Fruit fly (Drosophila melanogaster) whole organism, embryonic: Measurements from ENCODE around the gene CG17612.

ENCODE experiments used
- Ada2b ChIP-seq: fragments of 200-800 bp; sonication (Bioruptor generic); IDR thresholded peaks from 2 replicates; pipeline ENCODE4 v1.3.6; 2022; ENCODE audit warnings: missing biosample characterization, missing genetic modification characterization
- Atf-2 ChIP-seq: fragments of 200-800 bp; sonication (Bioruptor generic); optimal IDR thresholded peaks from 2 replicates; lab custom pipeline; 2016; ENCODE audit warnings: missing biosample characterization, missing genetic modification characterization
- Bteb2 ChIP-seq: fragments of 200-800 bp; sonication (Bioruptor generic); optimal IDR thresholded peaks from 2 replicates; lab custom pipeline; 2016; ENCODE audit warnings: missing biosample characterization, missing genetic modification characterization
- C15 ChIP-seq: fragments of 200-800 bp; sonication (Bioruptor generic); IDR thresholded peaks from 3 replicates; pipeline ENCODE4 v1.3.6; 2022; ENCODE audit warnings: missing biosample characterization, missing genetic modification characterization
- CG10366 ChIP-seq: fragments of 200-800 bp; sonication (Bioruptor generic); IDR thresholded peaks from 2 replicates; pipeline ENCODE4 v1.3.6; 2022; ENCODE audit warnings: missing biosample characterization, missing genetic modification characterization
- CG11093 ChIP-seq: fragments of 200-800 bp; sonication (Bioruptor generic); IDR thresholded peaks from 3 replicates; pipeline ENCODE4 v1.3.6; 2022; ENCODE audit warnings: missing biosample characterization, missing genetic modification characterization
- CG11696 ChIP-seq: fragments of 200-800 bp; sonication (Bioruptor generic); IDR thresholded peaks from 2 replicates; pipeline ENCODE4 v1.3.6; 2022; ENCODE audit warnings: missing biosample characterization, missing genetic modification characterization
- CG12155 ChIP-seq: fragments of 200-800 bp; sonication (Bioruptor generic); optimal IDR thresholded peaks from 3 replicates; lab custom pipeline; 2016; ENCODE audit warnings: missing biosample characterization, missing genetic modification characterization
- CG1233 ChIP-seq: fragments of 200-800 bp; sonication (Bioruptor generic); optimal IDR thresholded peaks from 4 replicates; lab custom pipeline; 2018; ENCODE audit warnings: missing biosample characterization, mild to moderate bottlenecking, missing genetic modification characterization
- CG13424 ChIP-seq: fragments of 200-800 bp; sonication (Bioruptor generic); optimal IDR thresholded peaks from 2 replicates; lab custom pipeline; 2019; ENCODE audit warnings: missing biosample characterization, mild to moderate bottlenecking, missing genetic modification characterization, moderate library complexity
- CG15011 ChIP-seq: fragments of 200-800 bp; sonication (Bioruptor generic); optimal IDR thresholded peaks from 3 replicates; lab custom pipeline; 2018; ENCODE audit warnings: missing biosample characterization, mild to moderate bottlenecking, missing genetic modification characterization
- CG30020 ChIP-seq: fragments of 200-800 bp; optimal IDR thresholded peaks from 2 replicates; lab custom pipeline; 2019; ENCODE audit warnings: missing biosample characterization, mild to moderate bottlenecking, missing genetic modification characterization, moderate library complexity
- CG31224 ChIP-seq: fragments of 200-800 bp; sonication (Bioruptor generic); IDR thresholded peaks from 2 replicates; pipeline ENCODE4 v1.3.6; 2022; ENCODE audit warnings: missing biosample characterization, missing genetic modification characterization
- CG31388 ChIP-seq: fragments of 200-800 bp; sonication (Bioruptor generic); optimal IDR thresholded peaks from 2 replicates; lab custom pipeline; 2016; ENCODE audit warnings: missing biosample characterization, missing genetic modification characterization
- CG33557 ChIP-seq: fragments of 200-800 bp; sonication (Bioruptor generic); optimal IDR thresholded peaks from 2 replicates; lab custom pipeline; 2019; ENCODE audit warnings: missing biosample characterization, mild to moderate bottlenecking, missing genetic modification characterization, moderate library complexity
- CG4282 ChIP-seq: fragments of 200-800 bp; sonication (Bioruptor generic); optimal IDR thresholded peaks from 2 replicates; lab custom pipeline; 2016; ENCODE audit warnings: missing biosample characterization, missing genetic modification characterization
- CG4360 ChIP-seq: fragments of 200-800 bp; sonication (Bioruptor generic); IDR thresholded peaks from 2 replicates; pipeline ENCODE4 v1.3.6; 2022; ENCODE audit warnings: missing biosample characterization, missing genetic modification characterization
- CG5180 ChIP-seq: fragments of 200-800 bp; sonication (Bioruptor generic); optimal IDR thresholded peaks from 3 replicates; lab custom pipeline; 2017; ENCODE audit warnings: missing biosample characterization, missing genetic modification characterization, mild to moderate bottlenecking, moderate library complexity, missing genetic modification reagents
- CG6175 ChIP-seq: fragments of 200-800 bp; sonication (Bioruptor generic); IDR thresholded peaks from 3 replicates; pipeline ENCODE4 v1.3.6; 2022; ENCODE audit warnings: missing biosample characterization, missing genetic modification characterization
- CG7786 ChIP-seq: fragments of 200-800 bp; sonication (Bioruptor generic); optimal IDR thresholded peaks from 2 replicates; lab custom pipeline; 2016; ENCODE audit warnings: missing biosample characterization, missing genetic modification characterization
- CG7839 ChIP-seq: fragments of 200-800 bp; sonication (Bioruptor generic); optimal IDR thresholded peaks from 3 replicates; lab custom pipeline; 2018; ENCODE audit warnings: missing biosample characterization, mild to moderate bottlenecking, missing genetic modification characterization, moderate library complexity
- CG9437 ChIP-seq: fragments of 200-800 bp; sonication (Bioruptor generic); optimal IDR thresholded peaks from 2 replicates; lab custom pipeline; 2018; ENCODE audit warnings: missing biosample characterization, mild to moderate bottlenecking, missing genetic modification characterization
- CG9609 ChIP-seq: fragments of 200-800 bp; sonication (Bioruptor generic); optimal IDR thresholded peaks from 3 replicates; lab custom pipeline; 2016; ENCODE audit warnings: missing biosample characterization, missing genetic modification characterization
- CG9876 ChIP-seq: fragments of 200-800 bp; sonication (Bioruptor generic); optimal IDR thresholded peaks from 2 replicates; lab custom pipeline; 2016; ENCODE audit warnings: missing biosample characterization, missing genetic modification characterization
- Dbx ChIP-seq: fragments of 200-800 bp; sonication (Bioruptor generic); IDR thresholded peaks from 3 replicates; pipeline ENCODE4 v1.3.6; 2022; ENCODE audit warnings: missing biosample characterization, missing genetic modification characterization
- Dll ChIP-seq: fragments of 200-800 bp; sonication (Bioruptor generic); IDR thresholded peaks from 4 replicates; pipeline ENCODE4 v1.3.6; 2022; ENCODE audit warnings: missing biosample characterization, missing genetic modification characterization; ENCODE audit not compliant: partially characterized antibody
- Doc2 ChIP-seq: fragments of 200-800 bp; sonication (Bioruptor generic); IDR thresholded peaks from 2 replicates; pipeline ENCODE4 v1.3.6; 2022; ENCODE audit warnings: missing biosample characterization, missing genetic modification characterization
- Eip74EF ChIP-seq, 2 experiments: fragments of 200-800 bp in 1 of 2; fragments of >200 bp in 1 of 2; sonication (Bioruptor generic) in 1 of 2; optimal IDR thresholded peaks; 2 replicates each; lab custom pipeline; 2017 to 2019; ENCODE audit warnings: missing biosample characterization in 2 of 2, missing genetic modification characterization in 2 of 2, mild to moderate bottlenecking in 1 of 2, moderate library complexity in 1 of 2
- Gug ChIP-seq: fragments of 200-800 bp; sonication (Bioruptor generic); IDR thresholded peaks from 4 replicates; pipeline ENCODE4 v1.3.6; 2022; ENCODE audit warnings: missing biosample characterization, missing genetic modification characterization
- Med ChIP-seq: fragments of 200-800 bp; sonication (Bioruptor generic); peaks from one replicate; lab custom pipeline; 2016; ENCODE audit warnings: missing biosample characterization, missing genetic modification characterization, mild to moderate bottlenecking, inconsistent platforms, moderate library complexity
- Six4 ChIP-seq: fragments of 200-800 bp; sonication (Bioruptor generic); optimal IDR thresholded peaks from 2 replicates; lab custom pipeline; 2016; ENCODE audit warnings: missing biosample characterization, missing genetic modification characterization
- Xrp1 ChIP-seq: fragments of 200-800 bp; sonication (Bioruptor generic); IDR thresholded peaks from 2 replicates; pipeline ENCODE4 v1.3.6; 2022; ENCODE audit warnings: missing biosample characterization, missing genetic modification characterization
- ab ChIP-seq: fragments of 200-800 bp; sonication (Bioruptor generic); optimal IDR thresholded peaks from 2 replicates; lab custom pipeline; 2016; ENCODE audit warnings: missing biosample characterization, missing genetic modification characterization
- abd-A ChIP-seq: fragments of 200-800 bp; sonication (Bioruptor generic); optimal IDR thresholded peaks from 3 replicates; lab custom pipeline; 2019; ENCODE audit warnings: missing biosample characterization, mild to moderate bottlenecking, missing genetic modification characterization, moderate library complexity
- bowl ChIP-seq: fragments of 200-800 bp; sonication (Bioruptor generic); IDR thresholded peaks from 2 replicates; pipeline ENCODE4 v1.3.6; 2022; ENCODE audit warnings: missing biosample characterization, missing genetic modification characterization
- ci ChIP-seq: fragments of 200-800 bp; sonication (Bioruptor generic); IDR thresholded peaks from 3 replicates; pipeline ENCODE4 v1.3.6; 2022; ENCODE audit warnings: missing biosample characterization, missing genetic modification characterization
- corto ChIP-seq: fragments of 200-800 bp; sonication (Bioruptor generic); optimal IDR thresholded peaks from 2 replicates; lab custom pipeline; 2016; ENCODE audit warnings: missing biosample characterization, mild to moderate bottlenecking, missing genetic modification characterization, moderate library complexity
- crp ChIP-seq, 2 experiments: fragments of 200-800 bp; sonication (Bioruptor generic); optimal IDR thresholded peaks; 2 replicates in 1 of 2; 3 replicates in 1 of 2; lab custom pipeline; 2017; ENCODE audit warnings: missing biosample characterization in 2 of 2, missing genetic modification characterization in 2 of 2, mild to moderate bottlenecking in 1 of 2, moderate library complexity in 1 of 2
- da ChIP-seq: fragments of 200-800 bp; sonication (Bioruptor generic); optimal IDR thresholded peaks from 2 replicates; lab custom pipeline; 2016; ENCODE audit warnings: missing biosample characterization, missing genetic modification characterization
- ftz-f1 ChIP-seq: fragments of 200-800 bp; sonication (Bioruptor generic); optimal IDR thresholded peaks from 2 replicates; lab custom pipeline; 2016; ENCODE audit warnings: missing biosample characterization, missing genetic modification characterization
- fu2 ChIP-seq: fragments of 200-800 bp; sonication (Bioruptor generic); optimal IDR thresholded peaks from 2 replicates; lab custom pipeline; 2016; ENCODE audit warnings: missing biosample characterization, missing genetic modification characterization
- maf-S ChIP-seq: fragments of 200-800 bp; sonication (Bioruptor generic); optimal IDR thresholded peaks from 2 replicates; lab custom pipeline; 2016; ENCODE audit warnings: missing biosample characterization, missing genetic modification characterization
- pros ChIP-seq: fragments of 200-800 bp; sonication (Bioruptor generic); optimal IDR thresholded peaks from 3 replicates; lab custom pipeline; 2019; ENCODE audit warnings: missing biosample characterization, mild to moderate bottlenecking, missing genetic modification characterization, moderate library complexity
- pum ChIP-seq: fragments of 200-800 bp; sonication (Bioruptor generic); optimal IDR thresholded peaks from 2 replicates; lab custom pipeline; 2016; ENCODE audit warnings: missing biosample characterization, missing genetic modification characterization
- run ChIP-seq: fragments of 200-800 bp; sonication (Bioruptor generic); optimal IDR thresholded peaks from 3 replicates; lab custom pipeline; 2018; ENCODE audit warnings: missing biosample characterization, mild to moderate bottlenecking, missing genetic modification characterization
- schlank ChIP-seq: fragments of 200-800 bp; sonication (Bioruptor generic); optimal IDR thresholded peaks from 2 replicates; lab custom pipeline; 2018; ENCODE audit warnings: missing biosample characterization, mild to moderate bottlenecking, missing genetic modification characterization
- sens-2 ChIP-seq: fragments of 200-800 bp; sonication (Bioruptor generic); IDR thresholded peaks from 2 replicates; pipeline ENCODE4 v1.3.6; 2022; ENCODE audit warnings: missing biosample characterization, missing genetic modification characterization
- sima ChIP-seq: fragments of 200-800 bp; sonication (Bioruptor generic); optimal IDR thresholded peaks from 2 replicates; lab custom pipeline; 2016; ENCODE audit warnings: missing biosample characterization, missing genetic modification characterization
- stc ChIP-seq: fragments of 200-800 bp; sonication (Bioruptor generic); IDR thresholded peaks from 2 replicates; pipeline ENCODE4 v1.3.6; 2022; ENCODE audit warnings: missing biosample characterization, missing genetic modification characterization
- unc-4 ChIP-seq: fragments of 200-800 bp; sonication (Bioruptor generic); IDR thresholded peaks from 2 replicates; pipeline ENCODE4 v1.3.6; 2022; ENCODE audit warnings: missing biosample characterization, missing genetic modification characterization; ENCODE audit not compliant: partially characterized antibody

The CG17612 gene

DNA sequence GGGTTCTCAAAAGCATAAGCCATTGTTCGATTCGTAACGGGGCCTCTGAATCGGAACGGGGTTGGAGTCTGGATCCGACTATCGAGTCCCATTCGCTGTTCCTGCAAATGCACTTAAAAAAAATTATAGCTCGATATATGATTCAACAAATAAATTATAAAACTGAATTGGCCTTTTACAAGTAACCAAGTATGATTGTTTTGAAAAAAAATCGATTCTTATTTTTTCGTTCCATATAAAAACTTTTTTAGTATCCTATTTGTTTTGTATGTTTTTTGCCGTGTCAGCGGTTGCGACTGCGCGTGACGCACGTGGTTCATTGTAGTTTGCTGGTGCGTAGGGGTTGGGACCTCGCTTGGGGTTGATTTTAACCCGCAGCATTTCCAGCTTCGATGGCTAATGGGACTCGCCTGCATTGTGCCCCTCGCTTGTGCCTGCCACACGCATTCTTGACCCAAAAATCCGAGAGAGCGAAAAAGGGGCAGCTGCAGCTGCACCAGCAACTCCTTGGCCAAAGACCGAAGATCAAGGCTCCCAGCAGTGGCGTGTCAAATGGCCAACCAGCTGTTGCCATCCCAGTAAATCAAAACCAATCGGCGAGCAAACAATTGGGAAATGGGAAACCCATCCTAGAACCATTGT, 31.7 kb downstream of the CG17612 start (continued):
- TF ChIP-seq schlank (tag; lab: Kevin White, UChicago): no peak
- TF ChIP-seq CG31388 (GFP tag; lab: Kevin White, UChicago): no peak
- peak; percentile 85 for TF ChIP-seq Med
- TF ChIP-seq CG5180 (GFP tag; lab: Kevin White, UChicago): no peak
- no peak for TF ChIP-seq CG9876 (GFP tag; lab: Kevin White, UChicago)
- no peak for TF ChIP-seq corto (GFP tag; lab: Kevin White, UChicago)
- TF ChIP-seq ftz-f1 (GFP tag; lab: Kevin White, UChicago): no peak
- TF ChIP-seq CG10366 (GFP tag; lab: Robert Waterston, UW): 0 out of 2 replicates have a peak, but pooled peaks have one; percentile 9
- peak; percentile 72 for TF ChIP-seq CG7839 (tag; lab: Kevin White, UChicago)
- TF ChIP-seq maf-S (GFP tag; lab: Kevin White, UChicago): peak; percentile 16
- no peak for TF ChIP-seq Dll
- TF ChIP-seq CG31224 (GFP tag; lab: Robert Waterston, UW): no peak
- peak; percentile 68 for TF ChIP-seq pum (GFP tag; lab: Kevin White, UChicago)
- TF ChIP-seq CG12155 (GFP tag; lab: Kevin White, UChicago): peak; percentile 50
- TF ChIP-seq CG4282: no peak
- peak; percentile 42 for TF ChIP-seq Atf-2 (GFP tag; lab: Kevin White, UChicago)
- TF ChIP-seq Gug (GFP tag; lab: Robert Waterston, UW): peak; percentile 18; the same call in 1 of the 4 replicates
- peak; percentile 62; the same call in 1 of the 3 replicates for TF ChIP-seq ci (GFP tag; lab: Robert Waterston, UW)
- no peak for TF ChIP-seq Eip74EF (GFP tag; optimal IDR thresholded peaks at IDR 0.05; lab: Kevin White, UChicago)
- TF ChIP-seq CG7786 (GFP tag; lab: Kevin White, UChicago): peak; percentile 64
- peak; percentile 91 for TF ChIP-seq pros (GFP tag; lab: Kevin White, UChicago)
- no peak for TF ChIP-seq abd-A
- TF ChIP-seq da (GFP tag; lab: Kevin White, UChicago): peak; percentile 4
- TF ChIP-seq C15 (GFP tag; lab: Robert Waterston, UW): no peak
- TF ChIP-seq Six4 (GFP tag; lab: Kevin White, UChicago): peak; percentile 46
- no peak for TF ChIP-seq Doc2 (GFP tag; lab: Robert Waterston, UW)
- peak; percentile 68 for TF ChIP-seq CG9609 (GFP tag; lab: Kevin White, UChicago)
- TF ChIP-seq sens-2 (GFP tag; lab: Robert Waterston, UW): 0 out of 2 replicates have a peak, but pooled peaks have one; percentile 17
- peak; percentile 59 for TF ChIP-seq CG4360 (GFP tag; lab: Robert Waterston, UW)
- TF ChIP-seq CG1233 (GFP tag; lab: Kevin White, UChicago): peak; percentile 82
- peak; percentile 54 for TF ChIP-seq CG13424 (tag; lab: Kevin White, UChicago)
- TF ChIP-seq Ada2b (GFP tag; lab: Robert Waterston, UW): no peak
- no peak for TF ChIP-seq ab (GFP tag; lab: Kevin White, UChicago)
- TF ChIP-seq crp (GFP tag; optimal IDR thresholded peaks at IDR 0.05; lab: Kevin White, UChicago): no peak
- TF ChIP-seq unc-4 (GFP tag; lab: Robert Waterston, UW): no peak
- no peak for TF ChIP-seq Bteb2 (GFP tag; lab: Kevin White, UChicago)
- TF ChIP-seq sima: no peak
- peak; percentile 22 for TF ChIP-seq CG30020 (tag; lab: Kevin White, UChicago)
- peak; percentile 41 for TF ChIP-seq CG15011 (GFP tag; lab: Kevin White, UChicago)
- TF ChIP-seq CG9437: no peak
- no peak for TF ChIP-seq bowl
- no peak for TF ChIP-seq Dbx (GFP tag; lab: Robert Waterston, UW)
- TF ChIP-seq CG33557 (GFP tag; lab: Kevin White, UChicago): peak; percentile 90
- 0 out of 2 replicates have a peak, but pooled peaks have one; percentile 29 for TF ChIP-seq stc (GFP tag; lab: Robert Waterston, UW)
- no peak for TF ChIP-seq fu2 (GFP tag; lab: Kevin White, UChicago)
- no peak for TF ChIP-seq CG11093 (GFP tag; lab: Robert Waterston, UW)
- no peak for TF ChIP-seq run (tag; lab: Kevin White, UChicago)
- TF ChIP-seq Xrp1 (GFP tag; lab: Robert Waterston, UW): peak; percentile 93
- no peak for TF ChIP-seq CG11696 (GFP tag; lab: Robert Waterston, UW)
- TF ChIP-seq CG6175 (GFP tag; lab: Robert Waterston, UW): no peak
